Fruit fly (Drosophila melanogaster) whole organism, prepupa: ENCODE results near the gene CG6765.

Experiments used
- CG11902 ChIP-seq: fragments of 200-800 bp; sonication (Bioruptor generic); optimal IDR thresholded peaks from 3 replicates; lab custom pipeline; 2016; ENCODE audit warnings: missing biosample characterization, missing genetic modification characterization
- CG1621 ChIP-seq: fragments of 200-800 bp; sonication (Bioruptor generic); optimal IDR thresholded peaks from 3 replicates; lab custom pipeline; 2018; ENCODE audit warnings: missing biosample characterization, mild to moderate bottlenecking, missing genetic modification characterization
- CG32006 ChIP-seq: fragments of 200-800 bp; sonication (Bioruptor generic); optimal IDR thresholded peaks from 3 replicates; lab custom pipeline; 2017; ENCODE audit warnings: missing biosample characterization, mild to moderate bottlenecking, missing genetic modification characterization
- CG34406 ChIP-seq: fragments of 200-800 bp; sonication (Bioruptor generic); optimal IDR thresholded peaks from 3 replicates; lab custom pipeline; 2016; ENCODE audit warnings: missing biosample characterization, missing genetic modification characterization
- CG6792 ChIP-seq: fragments of 200-800 bp; sonication (Bioruptor generic); optimal IDR thresholded peaks from 3 replicates; lab custom pipeline; 2016; ENCODE audit warnings: missing biosample characterization, missing genetic modification characterization
- CG6808 ChIP-seq: fragments of 200-800 bp; sonication (Bioruptor generic); optimal IDR thresholded peaks from 3 replicates; lab custom pipeline; 2017; ENCODE audit warnings: missing biosample characterization, missing genetic modification characterization, mild to moderate bottlenecking, moderate library complexity, missing genetic modification reagents
- CG9139 ChIP-seq: fragments of 200-800 bp; sonication (Bioruptor generic); optimal IDR thresholded peaks from 3 replicates; lab custom pipeline; 2017; ENCODE audit warnings: missing biosample characterization, mild to moderate bottlenecking, missing genetic modification characterization
- Eip75B ChIP-seq: fragments of 200-800 bp; sonication (Bioruptor generic); optimal IDR thresholded peaks from 3 replicates; lab custom pipeline; 2016; ENCODE audit warnings: missing biosample characterization, missing genetic modification characterization
- Lpt ChIP-seq: fragments of 200-800 bp; sonication (Bioruptor generic); optimal IDR thresholded peaks from 3 replicates; lab custom pipeline; 2016; ENCODE audit warnings: missing biosample characterization, missing genetic modification characterization
- Met ChIP-seq: fragments of 200-800 bp; sonication (Bioruptor generic); optimal IDR thresholded peaks from 3 replicates; lab custom pipeline; 2016; ENCODE audit warnings: missing biosample characterization, missing genetic modification characterization
- eg ChIP-seq: fragments of 200-800 bp; sonication (Bioruptor generic); IDR thresholded peaks from 3 replicates; pipeline ENCODE4 v1.3.6; 2022; ENCODE audit warnings: missing biosample characterization, missing genetic modification characterization
- pdm3 ChIP-seq: fragments of 200-800 bp; sonication (Bioruptor generic); optimal IDR thresholded peaks from 3 replicates; lab custom pipeline; 2016; ENCODE audit warnings: missing biosample characterization, missing genetic modification characterization

DNA sequence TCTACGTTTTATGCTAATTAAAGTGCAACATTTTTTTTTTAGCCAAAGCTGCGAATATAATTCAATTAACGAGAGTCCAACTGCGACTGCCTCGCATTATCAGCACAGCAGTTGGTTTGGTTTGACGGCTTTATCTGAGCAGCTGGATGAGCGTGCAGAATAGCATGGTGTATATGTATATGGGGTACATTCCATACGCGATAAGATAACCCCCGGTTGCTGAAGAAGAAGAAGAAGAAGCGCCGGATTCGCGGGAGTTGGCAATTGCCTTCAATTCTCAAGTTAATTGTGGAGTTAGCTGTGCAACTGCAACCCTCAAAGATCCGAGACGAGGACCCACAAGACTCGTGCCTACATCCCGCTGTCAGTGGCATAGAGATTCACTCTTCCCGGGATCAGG is 32.9 kb downstream of the CG6765 start:
- TF ChIP-seq CG34406 (GFP tag; lab: Kevin White, UChicago), result no peak
- no peak for TF ChIP-seq Met (GFP tag; lab: Kevin White, UChicago)
- TF ChIP-seq eg (GFP tag; lab: Robert Waterston, UW), result no peak
- TF ChIP-seq pdm3 (GFP tag; lab: Kevin White, UChicago), result no peak
- TF ChIP-seq CG11902 (GFP tag; lab: Kevin White, UChicago), result no peak
- TF ChIP-seq Lpt, result no peak
- TF ChIP-seq CG1621 (tag; lab: Kevin White, UChicago), result no peak
- no peak for TF ChIP-seq CG32006 (GFP tag; lab: Kevin White, UChicago)
- no peak for TF ChIP-seq CG9139 (GFP tag; lab: Kevin White, UChicago)
- no peak for TF ChIP-seq Eip75B (GFP tag; lab: Kevin White, UChicago)
- TF ChIP-seq CG6792 (GFP tag; lab: Kevin White, UChicago), result no peak
- no peak for TF ChIP-seq CG6808 (GFP tag; lab: Kevin White, UChicago)
